Fruit fly (Drosophila melanogaster) whole organism, embryonic: ENCODE results near the gene CG17562.

Experiments
- Asciz ChIP-seq: fragments of 200-800 bp; sonication (Bioruptor generic); optimal IDR thresholded peaks from 2 replicates; lab custom pipeline; 2017; ENCODE audit warnings: missing biosample characterization, mild to moderate bottlenecking, missing genetic modification characterization, missing genetic modification reagents
- B-H1 ChIP-seq: fragments of 200-800 bp; sonication (Bioruptor generic); IDR thresholded peaks from 3 replicates; pipeline ENCODE4 v1.3.6; 2022; ENCODE audit warnings: missing biosample characterization, missing genetic modification characterization
- Blimp-1 ChIP-seq: fragments of 200-800 bp; sonication (Bioruptor generic); optimal IDR thresholded peaks from 3 replicates; lab custom pipeline; 2018; ENCODE audit warnings: missing biosample characterization, missing genetic modification characterization, mild to moderate bottlenecking, moderate library complexity, missing genetic modification reagents
- CG10321 ChIP-seq: fragments of 200-800 bp; sonication (Bioruptor generic); IDR thresholded peaks from 2 replicates; pipeline ENCODE4 v1.3.6; 2022; ENCODE audit warnings: missing biosample characterization, missing genetic modification characterization
- CG13123 ChIP-seq: fragments of 200-800 bp; sonication (Bioruptor generic); optimal IDR thresholded peaks from 2 replicates; lab custom pipeline; 2016; ENCODE audit warnings: missing biosample characterization, missing genetic modification characterization
- CG14860 ChIP-seq: fragments of 200-800 bp; sonication (Bioruptor generic); IDR thresholded peaks from 3 replicates; pipeline ENCODE4 v1.3.6; 2022; ENCODE audit warnings: missing biosample characterization, missing genetic modification characterization; ENCODE audit not compliant: partially characterized antibody
- CG1529 ChIP-seq: fragments of 200-800 bp; sonication (Bioruptor generic); optimal IDR thresholded peaks from 3 replicates; lab custom pipeline; 2018; ENCODE audit warnings: missing biosample characterization, missing genetic modification characterization
- CG16815 ChIP-seq: fragments of 200-800 bp; sonication (Bioruptor generic); optimal IDR thresholded peaks from 3 replicates; lab custom pipeline; 2017; ENCODE audit warnings: missing biosample characterization, mild to moderate bottlenecking, missing genetic modification characterization
- CG17568 ChIP-seq: fragments of 200-800 bp; sonication (Bioruptor generic); optimal IDR thresholded peaks from 2 replicates; lab custom pipeline; 2018; ENCODE audit warnings: missing biosample characterization, mild to moderate bottlenecking, missing genetic modification characterization, moderate library complexity
- CG17802 ChIP-seq: fragments of 200-800 bp; sonication (Bioruptor generic); optimal IDR thresholded peaks from 2 replicates; lab custom pipeline; 2018; ENCODE audit warnings: missing biosample characterization, mild to moderate bottlenecking, missing genetic modification characterization, moderate library complexity
- CG18764 ChIP-seq: fragments of 200-800 bp; sonication (Bioruptor generic); optimal IDR thresholded peaks from 3 replicates; lab custom pipeline; 2016; ENCODE audit warnings: missing biosample characterization, missing genetic modification characterization
- CG32532 ChIP-seq: fragments of 200-800 bp; sonication (Bioruptor generic); IDR thresholded peaks from 2 replicates; pipeline ENCODE4 v1.3.6; 2022; ENCODE audit warnings: missing biosample characterization, missing genetic modification characterization
- CG33213 ChIP-seq: fragments of 200-800 bp; sonication (Bioruptor generic); optimal IDR thresholded peaks from 3 replicates; lab custom pipeline; 2016; ENCODE audit warnings: missing biosample characterization, missing genetic modification characterization
- CG6683 ChIP-seq: fragments of 200-800 bp; sonication (Bioruptor generic); optimal IDR thresholded peaks from 2 replicates; lab custom pipeline; 2017; ENCODE audit warnings: missing biosample characterization, mild to moderate bottlenecking, missing genetic modification characterization, missing genetic modification reagents
- CG6854 ChIP-seq: fragments of 200-800 bp; sonication (Bioruptor generic); optimal IDR thresholded peaks from 3 replicates; lab custom pipeline; 2017; ENCODE audit warnings: missing biosample characterization, mild to moderate bottlenecking, missing genetic modification characterization
- CG7372 ChIP-seq: fragments of 200-800 bp; sonication (Bioruptor generic); IDR thresholded peaks from 2 replicates; pipeline ENCODE4 v1.3.6; 2022; ENCODE audit warnings: missing biosample characterization, missing genetic modification characterization
- CG8359 ChIP-seq: fragments of 200-800 bp; sonication (Bioruptor generic); optimal IDR thresholded peaks from 2 replicates; lab custom pipeline; 2017; ENCODE audit warnings: missing biosample characterization, mild to moderate bottlenecking, missing genetic modification characterization, borderline replicate concordance
- CG9797 ChIP-seq: fragments of 200-800 bp; sonication (Bioruptor generic); optimal IDR thresholded peaks from 3 replicates; lab custom pipeline; 2018; ENCODE audit warnings: missing biosample characterization, mild to moderate bottlenecking, missing genetic modification characterization
- Camta ChIP-seq: fragments of 200-800 bp; sonication (Bioruptor generic); optimal IDR thresholded peaks from 2 replicates; lab custom pipeline; 2016; ENCODE audit warnings: missing biosample characterization, missing genetic modification characterization
- Dad ChIP-seq: fragments of 200-800 bp; sonication (Bioruptor generic); optimal IDR thresholded peaks from 3 replicates; lab custom pipeline; 2016; ENCODE audit warnings: missing biosample characterization, missing genetic modification characterization
- Dp ChIP-seq: fragments of 200-800 bp; sonication (Bioruptor generic); optimal IDR thresholded peaks from 2 replicates; lab custom pipeline; 2018; ENCODE audit warnings: missing biosample characterization, mild to moderate bottlenecking, missing genetic modification characterization, moderate library complexity
- ERR ChIP-seq: fragments of 200-800 bp; sonication (Bioruptor generic); optimal IDR thresholded peaks from 2 replicates; lab custom pipeline; 2016; ENCODE audit warnings: missing biosample characterization, missing genetic modification characterization
- Ets97D ChIP-seq: fragments of 200-800 bp; sonication (Bioruptor generic); optimal IDR thresholded peaks from 3 replicates; lab custom pipeline; 2016; ENCODE audit warnings: missing biosample characterization, missing genetic modification characterization
- Fer1 ChIP-seq: fragments of 200-800 bp; sonication (Bioruptor generic); optimal IDR thresholded peaks from 2 replicates; lab custom pipeline; 2017; ENCODE audit warnings: missing biosample characterization, mild to moderate bottlenecking, missing genetic modification characterization
- HHEX ChIP-seq: fragments of 200-800 bp; sonication (Bioruptor generic); optimal IDR thresholded peaks from 3 replicates; lab custom pipeline; 2017; ENCODE audit warnings: missing biosample characterization, mild to moderate bottlenecking, missing genetic modification characterization, missing genetic modification reagents
- Hmx ChIP-seq: fragments of 200-800 bp; sonication (Bioruptor generic); optimal IDR thresholded peaks from 2 replicates; lab custom pipeline; 2016; ENCODE audit warnings: missing biosample characterization, missing genetic modification characterization
- MBD-R2 ChIP-seq: fragments of 200-800 bp; sonication (Bioruptor generic); IDR thresholded peaks from 2 replicates; pipeline ENCODE4 v1.3.6; 2022; ENCODE audit warnings: missing biosample characterization, missing genetic modification characterization
- Oaz ChIP-seq: fragments of 200-800 bp; sonication (Bioruptor generic); IDR thresholded peaks from 2 replicates; pipeline ENCODE4 v1.3.6; 2022; ENCODE audit warnings: missing biosample characterization, missing genetic modification characterization
- Rfx ChIP-seq: fragments of 200-800 bp; sonication (Bioruptor generic); IDR thresholded peaks from 2 replicates; pipeline ENCODE4 v1.3.6; 2022; ENCODE audit warnings: missing biosample characterization, missing genetic modification characterization
- Trl ChIP-seq, 3 experiments: fragments of >200 bp in 2 of 3; fragments of 200-800 bp in 1 of 3; sonication (Bioruptor generic) in 1 of 3; optimal IDR thresholded peaks; 2 replicates in 1 of 3; 3 replicates in 2 of 3; lab custom pipeline; 2016 to 2017; ENCODE audit warnings: missing biosample characterization in 1 of 3, missing genetic modification characterization in 1 of 3
- ac ChIP-seq: fragments of 200-800 bp; sonication (Bioruptor generic); optimal IDR thresholded peaks from 3 replicates; lab custom pipeline; 2017; ENCODE audit warnings: missing biosample characterization, mild to moderate bottlenecking, missing genetic modification characterization
- amos ChIP-seq: fragments of 200-800 bp; sonication (Bioruptor generic); IDR thresholded peaks from 2 replicates; pipeline ENCODE4 v1.3.6; 2022; ENCODE audit warnings: missing biosample characterization, missing genetic modification characterization; ENCODE audit not compliant: partially characterized antibody
- bab2 ChIP-seq: fragments of 200-800 bp; sonication (Bioruptor generic); optimal IDR thresholded peaks from 2 replicates; lab custom pipeline; 2016; ENCODE audit warnings: missing biosample characterization, missing genetic modification characterization
- br ChIP-seq: fragments of >200 bp; optimal IDR thresholded peaks from 2 replicates; lab custom pipeline; 2017
- chn ChIP-seq: fragments of 200-800 bp; sonication (Bioruptor generic); optimal IDR thresholded peaks from 2 replicates; lab custom pipeline; 2016; ENCODE audit warnings: missing biosample characterization, missing genetic modification characterization
- ci ChIP-seq: fragments of 200-800 bp; sonication (Bioruptor generic); IDR thresholded peaks from 3 replicates; pipeline ENCODE4 v1.3.6; 2022; ENCODE audit warnings: missing biosample characterization, missing genetic modification characterization
- fd64A ChIP-seq: fragments of 200-800 bp; sonication (Bioruptor generic); optimal IDR thresholded peaks from 3 replicates; lab custom pipeline; 2018; ENCODE audit warnings: missing biosample characterization, mild to moderate bottlenecking, missing genetic modification characterization
- fd96Cb ChIP-seq: fragments of 200-800 bp; sonication (Bioruptor generic); optimal IDR thresholded peaks from 2 replicates; lab custom pipeline; 2018; ENCODE audit warnings: missing biosample characterization, mild to moderate bottlenecking, missing genetic modification characterization, moderate library complexity
- gcm ChIP-seq: fragments of 200-800 bp; sonication (Bioruptor generic); optimal IDR thresholded peaks from 2 replicates; lab custom pipeline; 2019; ENCODE audit warnings: missing biosample characterization, mild to moderate bottlenecking, missing genetic modification characterization, moderate library complexity
- lov ChIP-seq, 2 experiments: fragments of 200-800 bp in 1 of 2; fragments of >200 bp in 1 of 2; sonication (Bioruptor generic) in 1 of 2; IDR thresholded peaks in 1 of 2; optimal IDR thresholded peaks in 1 of 2; 2 replicates in 1 of 2; 3 replicates in 1 of 2; pipeline versions ENCODE4 v1.3.6 to Lab custom; 2017 to 2022; ENCODE audit warnings: missing biosample characterization in 1 of 2, missing genetic modification characterization in 1 of 2
- maf-S ChIP-seq: fragments of 200-800 bp; sonication (Bioruptor generic); optimal IDR thresholded peaks from 2 replicates; lab custom pipeline; 2016; ENCODE audit warnings: missing biosample characterization, missing genetic modification characterization
- mam ChIP-seq: fragments of 200-800 bp; sonication (Bioruptor generic); optimal IDR thresholded peaks from 3 replicates; lab custom pipeline; 2016; ENCODE audit warnings: missing biosample characterization, missing genetic modification characterization
- pum ChIP-seq: fragments of 200-800 bp; sonication (Bioruptor generic); optimal IDR thresholded peaks from 2 replicates; lab custom pipeline; 2016; ENCODE audit warnings: missing biosample characterization, missing genetic modification characterization
- rib ChIP-seq: fragments of 200-800 bp; sonication (Bioruptor generic); IDR thresholded peaks from 2 replicates; pipeline ENCODE4 v1.3.6; 2022; ENCODE audit warnings: missing biosample characterization, missing genetic modification characterization
- sens ChIP-seq: fragments of 200-800 bp; sonication (Bioruptor generic); peaks from one replicate; lab custom pipeline; 2016; ENCODE audit warnings: missing biosample characterization, missing genetic modification characterization
- vvl ChIP-seq: fragments of 200-800 bp; sonication (Bioruptor generic); IDR thresholded peaks from 2 replicates; pipeline ENCODE4 v1.3.6; 2022; ENCODE audit warnings: missing biosample characterization, missing genetic modification characterization
- zen ChIP-seq: fragments of 200-800 bp; sonication (Bioruptor generic); optimal IDR thresholded peaks from 3 replicates; lab custom pipeline; 2018; ENCODE audit warnings: missing biosample characterization, mild to moderate bottlenecking, missing genetic modification characterization, moderate library complexity

Gene CG17562

DNA sequence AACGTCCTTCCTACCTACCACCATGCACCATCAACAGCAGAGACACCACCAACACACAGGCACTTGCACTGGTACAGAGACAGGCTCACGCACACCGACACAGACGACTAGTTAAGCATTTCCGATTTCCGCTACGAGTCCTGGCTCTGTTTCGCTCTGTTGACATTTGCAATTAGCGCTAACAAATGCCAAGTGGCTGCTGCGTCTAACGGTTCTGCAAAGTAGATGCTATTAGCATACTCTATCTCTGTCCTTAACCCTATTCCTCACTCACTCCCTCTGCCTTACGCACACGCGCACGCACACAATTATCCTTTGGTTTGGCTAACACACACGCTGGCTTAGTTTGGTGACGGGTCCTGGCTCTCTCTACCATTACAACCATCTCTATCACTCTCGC lies 44.6 kb upstream of the CG17562 start (continued):
- TF ChIP-seq Blimp-1 (GFP tag; lab: Kevin White, UChicago) (no peak), B-H1 (GFP tag; lab: Robert Waterston, UW) (no peak), CG33213 (GFP tag; lab: Kevin White, UChicago) (no peak), CG14860 (GFP tag; lab: Robert Waterston, UW) (no peak), vvl (GFP tag; lab: Robert Waterston, UW) (0 out of 2 replicates have a peak, but pooled peaks have one; percentile 1), Hmx (no peak), CG1529 (GFP tag; lab: Kevin White, UChicago) (no peak), Dad (no peak), maf-S (GFP tag; lab: Kevin White, UChicago) (no peak), CG7372 (no peak)
- TF ChIP-seq, all 482 proteins: peak for 10

DNA sequence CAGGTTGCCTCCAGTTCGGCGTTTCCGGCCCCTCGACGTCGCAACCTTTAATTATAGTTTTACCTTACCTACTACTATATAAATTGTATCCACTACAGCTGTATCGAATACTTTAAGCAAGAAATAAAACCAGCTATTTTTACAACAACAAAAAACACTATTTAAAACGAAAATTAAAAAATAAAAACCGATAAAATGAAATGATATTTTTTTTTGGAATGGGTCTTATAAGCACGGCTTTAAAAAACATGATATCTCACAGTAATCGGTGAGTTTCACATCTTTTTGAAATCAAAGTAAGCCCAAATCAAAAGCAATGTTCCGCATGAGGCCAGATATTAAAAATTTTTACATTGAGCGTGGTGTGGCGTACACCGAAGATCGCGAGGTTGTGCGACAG lies 43.9 kb upstream of the CG17562 start, which contains the start of gene CG14891:
Gene CG14891 (plus strand): TSS at position 301 of the 400 bp plus-strand sequence.
- TF ChIP-seq fd64A (GFP tag; lab: Kevin White, UChicago) (no peak), bab2 (GFP tag; lab: Kevin White, UChicago) (no peak), sens (GFP tag; lab: Kevin White, UChicago) (peak; percentile 11), gcm (GFP tag; lab: Kevin White, UChicago) (no peak), CG9797 (GFP tag; lab: Kevin White, UChicago) (no peak), lov (optimal IDR thresholded peaks at IDR 0.05; lab: Kevin White, UChicago) (no peak), lov (GFP tag; IDR thresholded peaks at IDR 0.05; lab: Robert Waterston, UW) (no peak), chn (no peak), ci (GFP tag; lab: Robert Waterston, UW) (no peak), Asciz (GFP tag; lab: Kevin White, UChicago) (no peak)

DNA sequence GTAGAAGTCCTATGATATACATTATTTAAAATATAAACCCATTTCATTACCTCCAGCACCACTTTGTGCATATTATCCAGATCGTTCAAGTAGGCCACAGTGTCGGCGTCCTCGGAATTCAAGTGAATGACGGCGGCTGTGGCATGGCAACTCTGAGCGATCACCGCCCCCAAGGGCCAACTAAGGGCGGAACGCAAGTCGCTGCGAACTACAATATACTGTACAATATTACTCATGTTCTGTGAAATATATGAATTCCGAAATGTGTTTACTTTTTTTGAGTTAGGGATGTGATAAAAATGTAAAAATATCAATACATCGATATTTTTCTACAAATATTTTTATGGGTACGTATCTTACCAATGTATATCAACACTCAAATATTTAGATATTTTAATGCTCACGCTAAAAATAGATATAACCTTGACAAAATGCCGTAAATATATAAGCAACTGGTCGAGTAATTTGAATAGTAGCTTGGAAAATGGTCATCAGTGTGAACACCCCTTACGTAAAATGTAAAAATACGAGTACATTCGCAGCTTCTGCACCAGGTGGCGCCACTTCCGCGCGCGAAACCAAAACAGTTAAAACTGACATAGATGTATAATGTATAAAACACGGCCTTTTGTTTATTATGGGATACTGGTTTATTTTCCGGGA lies 41.5 kb upstream of the CG17562 start, which contains the start of gene CG14903:
Gene CG14903 (minus strand): TSS at position 270 of the 663 bp plus-strand sequence.
- TF ChIP-seq Fer1 (GFP tag; lab: Kevin White, UChicago) (no peak), CG6854 (GFP tag; lab: Kevin White, UChicago) (no peak), CG17802 (peak; percentile 100), MBD-R2 (GFP tag; lab: Robert Waterston, UW) (peak; percentile 87), Ets97D (peak; percentile 39), Camta (no peak), mam (GFP tag; lab: Kevin White, UChicago) (peak; percentile 34), fd96Cb (tag; lab: Kevin White, UChicago) (no peak), Trl (optimal IDR thresholded peaks at IDR 0.05; lab: Kevin White, UChicago) (no peak), Trl (GFP tag; optimal IDR thresholded peaks at IDR 0.05; lab: Kevin White, UChicago) (no peak), Dp (peak; percentile 72), CG16815 (no peak), CG10321 (GFP tag; lab: Robert Waterston, UW) (no peak), zen (tag; lab: Kevin White, UChicago) (peak; percentile 82), CG8359 (GFP tag; lab: Kevin White, UChicago) (no peak), CG17568 (GFP tag; lab: Kevin White, UChicago) (no peak), Rfx (GFP tag; lab: Robert Waterston, UW) (peak; percentile 33; the same call in 1 of the 2 replicates), ERR (GFP tag; lab: Kevin White, UChicago) (no peak), HHEX (GFP tag; lab: Kevin White, UChicago) (no peak), rib (GFP tag; lab: Robert Waterston, UW) (no peak), CG6683 (GFP tag; lab: Kevin White, UChicago) (no peak), CG32532 (no peak), pum (GFP tag; lab: Kevin White, UChicago) (no peak), amos (GFP tag; lab: Robert Waterston, UW) (peak; percentile 70), CG13123 (no peak), br (no peak), Oaz (GFP tag; lab: Robert Waterston, UW) (no peak), ac (GFP tag; lab: Kevin White, UChicago) (no peak), CG18764 (GFP tag; lab: Kevin White, UChicago) (peak; percentile 40)
